Worm (Caenorhabditis elegans): Measurements from ENCODE around the gene ced-3.

ce11 chrIV:13188959-13189358 is 15.0 kb downstream of the ced-3 start, which contains the start of gene F58D2.4:
- TF ChIP-seq blmp-1 (tag; optimal IDR thresholded peaks at IDR 0.05; ENCODE audit: insufficient read depth) (no peak), nhr-12 (tag; optimal IDR thresholded peaks at IDR 0.05) (no peak), unc-62 (GFP tag; optimal IDR thresholded peaks at IDR 0.05) (no peak), ama-1 (optimal IDR thresholded peaks at IDR 0.05) (no peak), ceh-82 (tag; optimal IDR thresholded peaks at IDR 0.05) (no peak), lsy-2 (tag; optimal IDR thresholded peaks at IDR 0.05) (no peak), egl-27 (tag; optimal IDR thresholded peaks at IDR 0.05) (no peak)

Data from whole organism, L2 larva.